Fruit fly (Drosophila melanogaster) whole organism, embryonic: ENCODE measurements around the gene rost.

Source experiments
- Atf-2 ChIP-seq: fragments of 200-800 bp; sonication (Bioruptor generic); optimal IDR thresholded peaks from 2 replicates; lab custom pipeline; 2016; ENCODE audit warnings: missing biosample characterization, missing genetic modification characterization
- B-H2 ChIP-seq: fragments of 200-800 bp; sonication (Bioruptor generic); optimal IDR thresholded peaks from 2 replicates; lab custom pipeline; 2018; ENCODE audit warnings: missing biosample characterization, mild to moderate bottlenecking, missing genetic modification characterization
- Blimp-1 ChIP-seq: fragments of 200-800 bp; sonication (Bioruptor generic); optimal IDR thresholded peaks from 3 replicates; lab custom pipeline; 2018; ENCODE audit warnings: missing biosample characterization, missing genetic modification characterization, mild to moderate bottlenecking, moderate library complexity, missing genetic modification reagents
- Bteb2 ChIP-seq: fragments of 200-800 bp; sonication (Bioruptor generic); optimal IDR thresholded peaks from 2 replicates; lab custom pipeline; 2016; ENCODE audit warnings: missing biosample characterization, missing genetic modification characterization
- CG10543 ChIP-seq: fragments of 200-800 bp; sonication (Bioruptor generic); optimal IDR thresholded peaks from 3 replicates; lab custom pipeline; 2017; ENCODE audit warnings: missing biosample characterization, mild to moderate bottlenecking, missing genetic modification characterization, moderate library complexity
- CG11504 ChIP-seq: fragments of 200-800 bp; sonication (Bioruptor generic); optimal IDR thresholded peaks from 3 replicates; lab custom pipeline; 2019; ENCODE audit warnings: missing biosample characterization, mild to moderate bottlenecking, missing genetic modification characterization, moderate library complexity
- CG12104 ChIP-seq: fragments of 200-800 bp; sonication (Bioruptor generic); optimal IDR thresholded peaks from 3 replicates; lab custom pipeline; 2016; ENCODE audit warnings: missing biosample characterization, missing genetic modification characterization
- CG13624 ChIP-seq: fragments of 200-800 bp; sonication (Bioruptor generic); optimal IDR thresholded peaks from 2 replicates; lab custom pipeline; 2016; ENCODE audit warnings: missing biosample characterization, missing genetic modification characterization
- CG13775 ChIP-seq: fragments of 200-800 bp; sonication (Bioruptor generic); optimal IDR thresholded peaks from 3 replicates; lab custom pipeline; 2017; ENCODE audit warnings: missing biosample characterization, mild to moderate bottlenecking, missing genetic modification characterization
- CG16815 ChIP-seq: fragments of 200-800 bp; sonication (Bioruptor generic); optimal IDR thresholded peaks from 3 replicates; lab custom pipeline; 2017; ENCODE audit warnings: missing biosample characterization, mild to moderate bottlenecking, missing genetic modification characterization
- CG17361 ChIP-seq: fragments of 200-800 bp; sonication (Bioruptor generic); IDR thresholded peaks from 3 replicates; pipeline ENCODE4 v1.3.6; 2022; ENCODE audit warnings: missing biosample characterization, missing genetic modification characterization
- CG17568 ChIP-seq: fragments of 200-800 bp; sonication (Bioruptor generic); optimal IDR thresholded peaks from 2 replicates; lab custom pipeline; 2018; ENCODE audit warnings: missing biosample characterization, mild to moderate bottlenecking, missing genetic modification characterization, moderate library complexity
- CG2199 ChIP-seq: fragments of 200-800 bp; sonication (Bioruptor generic); IDR thresholded peaks from 3 replicates; pipeline ENCODE4 v1.3.6; 2022; ENCODE audit warnings: missing biosample characterization, missing genetic modification characterization
- CG2678 ChIP-seq: fragments of 200-800 bp; sonication (Bioruptor generic); optimal IDR thresholded peaks from 3 replicates; lab custom pipeline; 2019; ENCODE audit warnings: missing biosample characterization, mild to moderate bottlenecking, missing genetic modification characterization, moderate library complexity
- CG32772 ChIP-seq: fragments of 200-800 bp; sonication (Bioruptor generic); IDR thresholded peaks from 2 replicates; pipeline ENCODE4 v1.3.6; 2022; ENCODE audit warnings: missing biosample characterization, missing genetic modification characterization
- CG34422 ChIP-seq: fragments of 200-800 bp; sonication (Bioruptor generic); IDR thresholded peaks from 3 replicates; pipeline ENCODE4 v1.3.6; 2022; ENCODE audit warnings: missing biosample characterization, missing genetic modification characterization
- CG3995 ChIP-seq: fragments of 200-800 bp; sonication (Bioruptor generic); optimal IDR thresholded peaks from 3 replicates; lab custom pipeline; 2016; ENCODE audit warnings: missing biosample characterization, missing genetic modification characterization
- CG5245 ChIP-seq: fragments of 200-800 bp; sonication (Bioruptor generic); optimal IDR thresholded peaks from 3 replicates; lab custom pipeline; 2016; ENCODE audit warnings: missing biosample characterization, missing genetic modification characterization
- CG7839 ChIP-seq: fragments of 200-800 bp; sonication (Bioruptor generic); optimal IDR thresholded peaks from 3 replicates; lab custom pipeline; 2018; ENCODE audit warnings: missing biosample characterization, mild to moderate bottlenecking, missing genetic modification characterization, moderate library complexity
- CG7928 ChIP-seq: fragments of 200-800 bp; sonication (Bioruptor generic); optimal IDR thresholded peaks from 2 replicates; lab custom pipeline; 2017; ENCODE audit warnings: missing biosample characterization, mild to moderate bottlenecking, missing genetic modification characterization
- Fer3 ChIP-seq: fragments of 200-800 bp; sonication (Bioruptor generic); optimal IDR thresholded peaks from 2 replicates; lab custom pipeline; 2018; ENCODE audit warnings: missing biosample characterization, mild to moderate bottlenecking, missing genetic modification characterization, moderate library complexity
- Max ChIP-seq: fragments of 200-800 bp; sonication (Bioruptor generic); optimal IDR thresholded peaks from 2 replicates; lab custom pipeline; 2016; ENCODE audit warnings: missing biosample characterization, mild to moderate bottlenecking, missing genetic modification characterization
- Optix ChIP-seq: fragments of 200-800 bp; sonication (Bioruptor generic); IDR thresholded peaks from 3 replicates; pipeline ENCODE4 v1.3.6; 2022; ENCODE audit warnings: missing biosample characterization, missing genetic modification characterization
- Six4 ChIP-seq: fragments of 200-800 bp; sonication (Bioruptor generic); optimal IDR thresholded peaks from 2 replicates; lab custom pipeline; 2016; ENCODE audit warnings: missing biosample characterization, missing genetic modification characterization
- Sry-δ ChIP-seq: fragments of 200-800 bp; sonication (Bioruptor generic); optimal IDR thresholded peaks from 2 replicates; lab custom pipeline; 2016; ENCODE audit warnings: missing biosample characterization, missing genetic modification characterization
- aop ChIP-seq: fragments of 200-800 bp; sonication (Bioruptor generic); IDR thresholded peaks from 2 replicates; pipeline ENCODE4 v1.3.6; 2022; ENCODE audit warnings: missing biosample characterization, missing genetic modification characterization
- ap ChIP-seq: fragments of 200-800 bp; sonication (Bioruptor generic); IDR thresholded peaks from 2 replicates; pipeline ENCODE4 v1.3.6; 2022; ENCODE audit warnings: missing biosample characterization, missing genetic modification characterization
- chn ChIP-seq: fragments of 200-800 bp; sonication (Bioruptor generic); optimal IDR thresholded peaks from 2 replicates; lab custom pipeline; 2016; ENCODE audit warnings: missing biosample characterization, missing genetic modification characterization
- crc ChIP-seq: fragments of 200-800 bp; sonication (Bioruptor generic); optimal IDR thresholded peaks from 2 replicates; lab custom pipeline; 2016; ENCODE audit warnings: missing biosample characterization, missing genetic modification characterization
- da ChIP-seq: fragments of 200-800 bp; sonication (Bioruptor generic); optimal IDR thresholded peaks from 2 replicates; lab custom pipeline; 2016; ENCODE audit warnings: missing biosample characterization, missing genetic modification characterization
- en ChIP-seq: fragments of 200-800 bp; sonication (Bioruptor generic); optimal IDR thresholded peaks from 2 replicates; lab custom pipeline; 2016; ENCODE audit warnings: missing biosample characterization, missing genetic modification characterization
- esg ChIP-seq: fragments of 200-800 bp; sonication (Bioruptor generic); conservative IDR thresholded peaks from 2 replicates; pipeline ENCODE4 v1.3.6; 2022; ENCODE audit warnings: missing biosample characterization, missing genetic modification characterization
- eyg ChIP-seq: fragments of 200-800 bp; sonication (Bioruptor generic); optimal IDR thresholded peaks from 3 replicates; lab custom pipeline; 2016; ENCODE audit warnings: missing biosample characterization, missing genetic modification characterization
- grau ChIP-seq: fragments of 200-800 bp; optimal IDR thresholded peaks from 3 replicates; lab custom pipeline; 2019; ENCODE audit warnings: missing biosample characterization, mild to moderate bottlenecking, missing genetic modification characterization, moderate library complexity
- hth ChIP-seq: fragments of >200 bp; optimal IDR thresholded peaks from 2 replicates; lab custom pipeline; 2017; ENCODE audit warnings: inconsistent platforms
- kah ChIP-seq: fragments of 200-800 bp; sonication (Bioruptor generic); optimal IDR thresholded peaks from 2 replicates; lab custom pipeline; 2018; ENCODE audit warnings: missing biosample characterization, mild to moderate bottlenecking, missing genetic modification characterization
- klu ChIP-seq: fragments of 200-800 bp; sonication (Bioruptor generic); IDR thresholded peaks from 2 replicates; pipeline ENCODE4 v1.3.6; 2022; ENCODE audit warnings: missing biosample characterization, missing genetic modification characterization
- lmd ChIP-seq: fragments of 200-800 bp; sonication (Bioruptor generic); IDR thresholded peaks from 2 replicates; pipeline ENCODE4 v1.3.6; 2022; ENCODE audit warnings: missing biosample characterization, missing genetic modification characterization
- lov ChIP-seq, 2 experiments: fragments of 200-800 bp in 1 of 2; fragments of >200 bp in 1 of 2; sonication (Bioruptor generic) in 1 of 2; IDR thresholded peaks in 1 of 2; optimal IDR thresholded peaks in 1 of 2; 2 replicates in 1 of 2; 3 replicates in 1 of 2; pipeline versions ENCODE4 v1.3.6 to Lab custom; 2017 to 2022; ENCODE audit warnings: missing biosample characterization in 1 of 2, missing genetic modification characterization in 1 of 2
- org-1 ChIP-seq: fragments of 200-800 bp; sonication (Bioruptor generic); optimal IDR thresholded peaks from 2 replicates; lab custom pipeline; 2017; ENCODE audit warnings: missing biosample characterization, missing genetic modification characterization
- pan ChIP-seq, 4 experiments: fragments of >200 bp in 3 of 4; fragments of 200-800 bp in 1 of 4; sonication (Bioruptor generic) in 1 of 4; optimal IDR thresholded peaks in 3 of 4; IDR thresholded peaks in 1 of 4; 2 replicates each; pipeline versions ENCODE4 v1.3.6 to Lab custom; 2017 to 2022; ENCODE audit warnings: missing biosample characterization in 2 of 4, missing genetic modification characterization in 2 of 4, mixed read lengths in 1 of 4
- row ChIP-seq: fragments of 200-800 bp; sonication (Bioruptor generic); IDR thresholded peaks from 3 replicates; pipeline ENCODE4 v1.3.6; 2022; ENCODE audit warnings: missing biosample characterization, missing genetic modification characterization
- seq ChIP-seq: fragments of 200-800 bp; sonication (Bioruptor generic); IDR thresholded peaks from 2 replicates; pipeline ENCODE4 v1.3.6; 2022; ENCODE audit warnings: missing biosample characterization, missing genetic modification characterization
- shn ChIP-seq: fragments of 200-800 bp; sonication (Bioruptor generic); optimal IDR thresholded peaks from 3 replicates; lab custom pipeline; 2016; ENCODE audit warnings: missing biosample characterization, missing genetic modification characterization
- slou ChIP-seq: fragments of 200-800 bp; sonication (Bioruptor generic); optimal IDR thresholded peaks from 3 replicates; lab custom pipeline; 2016; ENCODE audit warnings: missing biosample characterization, missing genetic modification characterization
- vnd ChIP-seq: fragments of 200-800 bp; sonication (Bioruptor generic); IDR thresholded peaks from 3 replicates; pipeline ENCODE4 v1.3.6; 2022; ENCODE audit warnings: missing biosample characterization, missing genetic modification characterization; ENCODE audit not compliant: partially characterized antibody
- zen ChIP-seq: fragments of 200-800 bp; sonication (Bioruptor generic); optimal IDR thresholded peaks from 3 replicates; lab custom pipeline; 2018; ENCODE audit warnings: missing biosample characterization, mild to moderate bottlenecking, missing genetic modification characterization, moderate library complexity

rost gene

dm6 chr2L:8958046-8958497 is 31.3 kb downstream of the rost start (continued):
- TF ChIP-seq CG5245 (GFP tag; lab: Kevin White, UChicago) (peak; percentile 85), crc (peak; percentile 93), grau (tag; lab: Kevin White, UChicago) (peak; percentile 92), CG16815 (GFP tag; lab: Kevin White, UChicago) (peak; percentile 94), CG2199 (GFP tag; lab: Robert Waterston, UW) (peak; percentile 95), CG13775 (GFP tag; lab: Kevin White, UChicago) (peak; percentile 93), org-1 (peak; percentile 91), en (GFP tag; lab: Kevin White, UChicago) (peak; percentile 74), Bteb2 (peak; percentile 94), zen (tag; lab: Kevin White, UChicago) (peak; percentile 93), CG17568 (peak; percentile 88), CG11504 (tag; lab: Kevin White, UChicago) (peak; percentile 97), shn (peak; percentile 75), Fer3 (tag; lab: Kevin White, UChicago) (peak; percentile 86), slou (GFP tag; lab: Kevin White, UChicago) (peak; percentile 89), hth (lab: Kevin White, UChicago) (no peak), Sry-δ (GFP tag; lab: Kevin White, UChicago) (peak; percentile 54), CG7928 (GFP tag; lab: Kevin White, UChicago) (peak; percentile 41), CG34422 (GFP tag; lab: Robert Waterston, UW) (peak; percentile 99), CG12104 (GFP tag; lab: Kevin White, UChicago) (peak; percentile 83), seq (GFP tag; lab: Robert Waterston, UW) (peak; percentile 99), Blimp-1 (GFP tag; lab: Kevin White, UChicago) (peak; percentile 93), Atf-2 (GFP tag; lab: Kevin White, UChicago) (peak; percentile 96), CG7839 (tag; lab: Kevin White, UChicago) (peak; percentile 94), vnd (no peak), ap (peak; percentile 97), CG32772 (GFP tag; lab: Robert Waterston, UW) (peak; percentile 98), chn (GFP tag; lab: Kevin White, UChicago) (peak; percentile 93), lmd (GFP tag; lab: Robert Waterston, UW) (peak; percentile 97), pan (optimal IDR thresholded peaks at IDR 0.05; lab: Kevin White, UChicago) (no peak), pan (GFP tag; optimal IDR thresholded peaks at IDR 0.05 in 1 of 2, IDR thresholded peaks at IDR 0.05 in 1 of 2) (peak in 1 of 2 experiments; percentile 99), Six4 (peak; percentile 93), CG13624 (GFP tag; lab: Kevin White, UChicago) (peak; percentile 88), CG2678 (tag; lab: Kevin White, UChicago) (peak; percentile 94), Optix (peak; percentile 69; the same call in 1 of the 3 replicates), Max (GFP tag; lab: Kevin White, UChicago) (peak; percentile 82), CG10543 (peak; percentile 67), aop (GFP tag; lab: Robert Waterston, UW) (peak; percentile 79), CG17361 (GFP tag; lab: Robert Waterston, UW) (peak; percentile 87), lov (optimal IDR thresholded peaks at IDR 0.05; lab: Kevin White, UChicago) (no peak), lov (GFP tag; IDR thresholded peaks at IDR 0.05; lab: Robert Waterston, UW) (peak; percentile 97; the same call in 2 of the 3 replicates), B-H2 (GFP tag; lab: Kevin White, UChicago) (peak; percentile 84), eyg (GFP tag; lab: Kevin White, UChicago) (peak; percentile 80), CG3995 (GFP tag; lab: Kevin White, UChicago) (peak; percentile 41), da (GFP tag; lab: Kevin White, UChicago) (peak; percentile 66), row (GFP tag; lab: Robert Waterston, UW) (peak; percentile 99), kah (peak; percentile 61), klu (GFP tag; lab: Robert Waterston, UW) (peak; percentile 94), esg (GFP tag; lab: Robert Waterston, UW) (peak; percentile 97)
